Fruit fly (Drosophila melanogaster) whole organism, wandering third instar larva: ENCODE measurements around the gene Rab1.

Experiments used
- Abd-B ChIP-seq: fragments of >200 bp; optimal IDR thresholded peaks from 2 replicates; lab custom pipeline; 2017; ENCODE audit warnings: missing biosample characterization, missing genetic modification characterization
- CG32264 ChIP-seq: fragments of 200-800 bp; sonication (Bioruptor generic); optimal IDR thresholded peaks from 2 replicates; lab custom pipeline; 2016; ENCODE audit warnings: missing biosample characterization, missing genetic modification characterization
- CG9705 ChIP-seq: fragments of 200-800 bp; sonication (Bioruptor generic); optimal IDR thresholded peaks from 2 replicates; lab custom pipeline; 2018; ENCODE audit warnings: missing biosample characterization, mild to moderate bottlenecking, missing genetic modification characterization
- CrebA ChIP-seq: fragments of 200-800 bp; sonication (Bioruptor generic); optimal IDR thresholded peaks from 2 replicates; lab custom pipeline; 2016; ENCODE audit warnings: missing biosample characterization, mild to moderate bottlenecking, missing genetic modification characterization, borderline replicate concordance
- Dfd ChIP-seq: fragments of >200 bp; optimal IDR thresholded peaks from 2 replicates; lab custom pipeline; 2017; ENCODE audit warnings: missing biosample characterization, missing genetic modification characterization
- Dif ChIP-seq: fragments of 200-275, 200-300 bp; sonication (Bioruptor generic); optimal IDR thresholded peaks from 2 replicates; lab custom pipeline; 2018; ENCODE audit warnings: missing biosample characterization, missing genetic modification characterization; ENCODE audit not compliant: partially characterized antibody
- GATAd ChIP-seq: sonication (Bioruptor generic); optimal IDR thresholded peaks from 2 replicates; lab custom pipeline; 2016; ENCODE audit warnings: missing biosample characterization, missing genetic modification characterization
- HLH106 ChIP-seq: fragments of 200-800 bp; optimal IDR thresholded peaks from 3 replicates; lab custom pipeline; 2019; ENCODE audit warnings: missing biosample characterization, mild to moderate bottlenecking, missing genetic modification characterization, moderate library complexity
- Hnf4 ChIP-seq: fragments of 200-800 bp; sonication (Bioruptor generic); optimal IDR thresholded peaks from 2 replicates; lab custom pipeline; 2016; ENCODE audit warnings: missing biosample characterization, mild to moderate bottlenecking, missing genetic modification characterization
- Hr78 ChIP-seq: fragments of >200 bp; optimal IDR thresholded peaks from 2 replicates; lab custom pipeline; 2017; ENCODE audit warnings: missing biosample characterization, missing genetic modification characterization
- Hr83 ChIP-seq: fragments of 200-300 bp; sonication (Bioruptor generic); optimal IDR thresholded peaks from 2 replicates; lab custom pipeline; 2016; ENCODE audit warnings: missing biosample characterization, mild to moderate bottlenecking, missing genetic modification characterization, moderate library complexity; ENCODE audit not compliant: poor library complexity, severe bottlenecking
- Jra ChIP-seq: sonication (Bioruptor generic); optimal IDR thresholded peaks from 2 replicates; lab custom pipeline; 2016; ENCODE audit warnings: missing biosample characterization, missing genetic modification characterization
- Mio ChIP-seq: sonication (Bioruptor generic); optimal IDR thresholded peaks from 2 replicates; lab custom pipeline; 2016; ENCODE audit warnings: missing biosample characterization, missing genetic modification characterization
- Myc ChIP-seq: fragments of >200 bp; optimal IDR thresholded peaks from 2 replicates; lab custom pipeline; 2017
- OdsH ChIP-seq: fragments of 200-800 bp; sonication (Bioruptor generic); optimal IDR thresholded peaks from 2 replicates; lab custom pipeline; 2016; ENCODE audit warnings: missing biosample characterization, mild to moderate bottlenecking, missing genetic modification characterization
- Rel ChIP-seq, 2 experiments: fragments of 200-800 bp; sonication (Bioruptor generic) in 1 of 2; optimal IDR thresholded peaks; 2 replicates in 1 of 2; 3 replicates in 1 of 2; lab custom pipeline; 2016 to 2019; ENCODE audit warnings: mild to moderate bottlenecking in 2 of 2, missing biosample characterization in 2 of 2, missing genetic modification characterization in 2 of 2, moderate library complexity in 1 of 2
- Sp1 ChIP-seq: fragments of 200-800 bp; sonication (Bioruptor generic); optimal IDR thresholded peaks from 3 replicates; lab custom pipeline; 2019; ENCODE audit warnings: missing biosample characterization, mild to moderate bottlenecking, missing genetic modification characterization, moderate library complexity
- Vsx2 ChIP-seq: fragments of 200-300, 225-300 bp; sonication (Bioruptor generic); optimal IDR thresholded peaks from 2 replicates; lab custom pipeline; 2018; ENCODE audit warnings: missing biosample characterization, missing genetic modification characterization; ENCODE audit not compliant: partially characterized antibody
- br ChIP-seq: fragments of 200-800 bp; sonication (Bioruptor generic); optimal IDR thresholded peaks from 2 replicates; lab custom pipeline; 2016; ENCODE audit warnings: missing biosample characterization, missing genetic modification characterization
- brk ChIP-seq: fragments of 200-800 bp; sonication (Bioruptor generic); optimal IDR thresholded peaks from 2 replicates; lab custom pipeline; 2016; ENCODE audit warnings: missing biosample characterization, mild to moderate bottlenecking, missing genetic modification characterization
- dl ChIP-seq, 2 experiments: fragments of 175-275, 200-275 bp in 1 of 2; fragments of 200-275 bp in 1 of 2; sonication (Bioruptor generic); optimal IDR thresholded peaks; lab custom pipeline; 2018; ENCODE audit warnings: mild to moderate bottlenecking in 2 of 2, missing biosample characterization in 2 of 2, missing genetic modification characterization in 2 of 2, moderate library complexity in 2 of 2; ENCODE audit not compliant: partially characterized antibody in 2 of 2, insufficient read depth in 1 of 2
- dmrt93B ChIP-seq: fragments of 200-800 bp; sonication (Bioruptor generic); optimal IDR thresholded peaks from 2 replicates; lab custom pipeline; 2018; ENCODE audit warnings: missing biosample characterization, mild to moderate bottlenecking, missing genetic modification characterization
- dsf ChIP-seq: sonication (Bioruptor generic); optimal IDR thresholded peaks from 2 replicates; lab custom pipeline; 2016; ENCODE audit warnings: missing biosample characterization, missing genetic modification characterization, borderline replicate concordance
- ey ChIP-seq: fragments of 200-800 bp; sonication (Bioruptor generic); optimal IDR thresholded peaks from 2 replicates; lab custom pipeline; 2016; ENCODE audit warnings: missing biosample characterization, missing genetic modification characterization
- foxo ChIP-seq, 2 experiments: fragments of 200-800 bp; sonication (Bioruptor generic); optimal IDR thresholded peaks; 2 replicates in 1 of 2; 3 replicates in 1 of 2; lab custom pipeline; 2016 to 2017; ENCODE audit warnings: missing biosample characterization in 2 of 2, missing genetic modification characterization in 2 of 2
- fru ChIP-seq: fragments of 200-800 bp; sonication (Bioruptor generic); optimal IDR thresholded peaks from 3 replicates; lab custom pipeline; 2016; ENCODE audit warnings: missing biosample characterization, mild to moderate bottlenecking, missing genetic modification characterization
- h ChIP-seq: fragments of 200-800 bp; sonication (Bioruptor generic); optimal IDR thresholded peaks from 3 replicates; lab custom pipeline; 2016; ENCODE audit warnings: missing biosample characterization, mild to moderate bottlenecking, missing genetic modification characterization
- jim ChIP-seq: fragments of 175-275, 200-325 bp; sonication (Bioruptor generic); optimal IDR thresholded peaks from 2 replicates; lab custom pipeline; 2016; ENCODE audit warnings: missing biosample characterization, mild to moderate bottlenecking, missing genetic modification characterization
- pan ChIP-seq: fragments of >200 bp; optimal IDR thresholded peaks from 2 replicates; lab custom pipeline; 2017
- psq ChIP-seq: fragments of 200-800 bp; sonication (Bioruptor generic); optimal IDR thresholded peaks from 3 replicates; lab custom pipeline; 2017; ENCODE audit warnings: missing biosample characterization, mild to moderate bottlenecking, missing genetic modification characterization, moderate library complexity
- rgr ChIP-seq: fragments of 200-800 bp; sonication (Bioruptor generic); optimal IDR thresholded peaks from 3 replicates; lab custom pipeline; 2016; ENCODE audit warnings: missing biosample characterization, mild to moderate bottlenecking, missing genetic modification characterization
- sage ChIP-seq: fragments of 200-800 bp; sonication (Bioruptor generic); optimal IDR thresholded peaks from 2 replicates; lab custom pipeline; 2016; ENCODE audit warnings: missing biosample characterization, mild to moderate bottlenecking, missing genetic modification characterization
- sv ChIP-seq: fragments of 200-800 bp; sonication (Bioruptor generic); optimal IDR thresholded peaks from 3 replicates; lab custom pipeline; 2016; ENCODE audit warnings: missing biosample characterization, missing genetic modification characterization
- woc ChIP-seq: sonication (Bioruptor generic); optimal IDR thresholded peaks from 2 replicates; lab custom pipeline; 2016; ENCODE audit warnings: missing biosample characterization, mild to moderate bottlenecking, missing genetic modification characterization

Gene Rab1

DNA sequence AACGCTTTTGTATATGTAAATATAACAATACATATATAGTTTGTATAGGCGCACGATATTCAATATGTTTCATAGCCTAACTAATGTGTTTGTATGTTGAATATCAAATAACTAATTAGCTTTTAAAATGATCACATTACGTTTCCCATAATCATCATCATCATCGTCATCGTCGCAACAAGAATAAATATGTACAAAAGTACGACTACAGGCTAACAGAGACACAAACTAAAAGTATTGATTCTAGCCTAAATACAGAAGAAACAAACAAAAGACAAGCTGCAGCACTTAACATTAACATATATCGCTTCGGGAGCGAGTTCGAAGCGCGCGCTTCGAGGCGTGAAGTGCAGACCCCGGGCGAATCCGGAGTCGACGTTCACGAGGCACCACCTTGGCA is 2.3 kb upstream of the Rab1 start:
- TF ChIP-seq foxo (GFP tag; optimal IDR thresholded peaks at IDR 0.05; lab: Kevin White, UChicago) (no peak), CG32264 (GFP tag; lab: Kevin White, UChicago) (no peak), dsf (GFP tag; lab: Kevin White, UChicago) (no peak), Dif (no peak), fru (GFP tag; lab: Kevin White, UChicago) (no peak), Dfd (GFP tag; lab: Kevin White, UChicago) (no peak), psq (GFP tag; lab: Kevin White, UChicago) (no peak)

DNA sequence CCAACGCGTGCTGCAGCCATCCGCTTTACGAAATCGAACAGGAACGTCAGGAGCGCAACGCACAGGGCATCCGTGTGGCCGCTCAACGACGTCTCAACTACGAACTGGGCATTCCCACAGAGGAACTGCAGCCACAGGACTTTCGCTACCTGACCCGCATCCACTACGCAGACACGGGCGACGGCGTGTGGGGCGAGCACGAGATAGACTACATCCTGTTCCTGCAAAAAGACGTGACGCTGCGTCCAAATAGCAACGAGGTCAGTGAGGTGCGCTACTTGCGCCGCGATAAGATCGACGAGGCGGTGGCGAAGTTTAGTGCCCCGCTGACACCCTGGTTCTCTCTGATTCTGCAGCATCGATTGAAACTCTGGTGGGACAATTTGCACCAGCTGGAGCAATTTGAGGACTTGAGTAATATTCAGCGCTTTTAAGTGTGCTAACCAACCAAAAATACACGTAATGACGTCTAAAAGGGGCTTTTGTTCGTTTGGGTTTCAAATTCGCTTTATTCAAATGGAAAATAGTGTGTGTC is 1.8 kb upstream of the Rab1 start:
- TF ChIP-seq h (GFP tag; lab: Kevin White, UChicago) (no peak), HLH106 (tag; lab: Kevin White, UChicago) (no peak), brk (GFP tag; lab: Kevin White, UChicago) (no peak), sv (GFP tag; lab: Kevin White, UChicago) (no peak), Sp1 (no peak), CG9705 (no peak), Dif (no peak), dl (GFP tag; optimal IDR thresholded peaks at IDR 0.05; lab: Kevin White, UChicago; ENCODE audit: insufficient read depth in 1 of 2, partially characterized antibody in 2 of 2) (no peak), br (no peak), Hr78 (GFP tag; lab: Kevin White, UChicago) (no peak), CrebA (no peak), Mio (GFP tag; lab: Kevin White, UChicago) (no peak), Vsx2 (GFP tag; lab: Kevin White, UChicago) (no peak), sage (no peak), Abd-B (GFP tag; lab: Kevin White, UChicago) (no peak), woc (no peak), Jra (no peak), foxo (GFP tag; optimal IDR thresholded peaks at IDR 0.05; lab: Kevin White, UChicago) (no peak), psq (GFP tag; lab: Kevin White, UChicago) (no peak)

DNA sequence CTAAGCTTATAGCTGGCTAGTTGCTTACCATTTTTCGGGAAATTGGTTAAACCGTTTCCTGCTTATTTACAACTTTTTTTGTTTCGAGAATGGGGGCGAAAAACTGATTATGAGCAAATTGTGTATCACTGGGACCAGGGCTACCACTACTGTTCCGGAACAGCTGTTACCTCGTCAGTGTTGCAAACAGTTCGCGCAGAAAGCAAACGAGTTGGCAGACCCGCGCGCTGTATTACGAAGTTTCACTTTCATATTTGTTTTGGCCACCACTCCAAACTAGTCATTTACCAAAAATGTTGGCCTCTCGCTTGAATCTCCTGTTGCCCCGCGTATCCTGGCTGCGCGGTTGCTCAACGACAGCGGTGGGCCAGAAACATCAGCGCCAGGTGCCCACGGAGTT is 1.1 kb upstream of the Rab1 start, which contains the start of the genes AP-2sigma and Idi:
Gene AP-2sigma, minus strand, starts transcription at position 153 of the 400 bp plus-strand sequence.
Gene Idi, plus strand, starts transcription at position 204 of the 400 bp plus-strand sequence.
- TF ChIP-seq Dfd (GFP tag; lab: Kevin White, UChicago) (no peak), dmrt93B (no peak), Hr83 (peak; percentile 37), Myc (no peak), Dif (peak; percentile 8), Sp1 (peak; percentile 30), sage (no peak), OdsH (GFP tag; lab: Kevin White, UChicago) (peak; percentile 4), CrebA (no peak), CG32264 (GFP tag; lab: Kevin White, UChicago) (no peak), h (GFP tag; lab: Kevin White, UChicago) (peak; percentile 47), foxo (GFP tag; optimal IDR thresholded peaks at IDR 0.05; lab: Kevin White, UChicago) (peak in 1 of 2 experiments; percentile 58), dl (GFP tag; optimal IDR thresholded peaks at IDR 0.05; lab: Kevin White, UChicago; ENCODE audit: insufficient read depth in 1 of 2, partially characterized antibody in 2 of 2) (no peak), Vsx2 (GFP tag; lab: Kevin White, UChicago) (no peak), Hnf4 (GFP tag; lab: Kevin White, UChicago) (peak; percentile 15), pan (no peak), Abd-B (GFP tag; lab: Kevin White, UChicago) (no peak), Rel (GFP tag; optimal IDR thresholded peaks at IDR 0.05; lab: Kevin White, UChicago) (no peak), Rel (tag; optimal IDR thresholded peaks at IDR 0.05; lab: Kevin White, UChicago) (peak; percentile 48), jim (GFP tag; lab: Kevin White, UChicago) (no peak), GATAd (GFP tag; lab: Kevin White, UChicago) (no peak), ey (no peak), br (peak; percentile 23), HLH106 (tag; lab: Kevin White, UChicago) (peak; percentile 32), rgr (peak; percentile 57), woc (no peak), Hr78 (GFP tag; lab: Kevin White, UChicago) (no peak)
